Worm (Caenorhabditis elegans) whole organism, early embryonic: ENCODE measurements around the gene F47B10.5.

Experiments used
- B0310.2 ChIP-seq: sonication (generic microtip); optimal IDR thresholded peaks from 2 replicates; lab custom pipeline; 2016; ENCODE audit warnings: mild to moderate bottlenecking, missing genetic modification characterization, missing compliant biosample characterization
- F13C5.2 ChIP-seq: sonication (generic microtip); optimal IDR thresholded peaks from 2 replicates; lab custom pipeline; 2017; ENCODE audit warnings: mild to moderate bottlenecking, missing genetic modification characterization, inconsistent platforms, missing compliant biosample characterization
- aly-1 ChIP-seq: sonication (generic microtip); optimal IDR thresholded peaks from 2 replicates; lab custom pipeline; 2016; ENCODE audit warnings: missing genetic modification characterization, missing compliant biosample characterization
- ama-1 ChIP-seq: fragments of 150-350 bp; optimal IDR thresholded peaks from 2 replicates; lab custom pipeline; 2014
- ceh-13 ChIP-seq: fragments of 200-800 bp; sonication (Bioruptor generic); optimal IDR thresholded peaks from 2 replicates; lab custom pipeline; 2018; ENCODE audit warnings: mild to moderate bottlenecking, missing genetic modification characterization, missing compliant biosample characterization
- ceh-36 ChIP-seq: sonication (generic microtip); optimal IDR thresholded peaks from 2 replicates; lab custom pipeline; 2016; ENCODE audit warnings: missing genetic modification characterization, inconsistent platforms, missing compliant biosample characterization
- ets-7 ChIP-seq: sonication (generic microtip); optimal IDR thresholded peaks from 2 replicates; lab custom pipeline; 2016; ENCODE audit warnings: missing genotype, missing genetic modification characterization, missing compliant biosample characterization
- flt-1 ChIP-seq: fragments of 200-800 bp; sonication (Bioruptor generic); IDR thresholded peaks from 2 replicates; pipeline ENCODE4 v1.3.6; 2022; ENCODE audit warnings: missing genetic modification characterization, missing compliant biosample characterization
- hmbx-1 ChIP-seq: sonication (generic microtip); optimal IDR thresholded peaks from 2 replicates; lab custom pipeline; 2016; ENCODE audit warnings: mild to moderate bottlenecking, missing genetic modification characterization, missing compliant biosample characterization
- hmg-4 ChIP-seq: fragments of 200-800 bp; sonication (Bioruptor generic); optimal IDR thresholded peaks from 2 replicates; lab custom pipeline; 2018; ENCODE audit warnings: mild to moderate bottlenecking, missing genetic modification characterization, missing compliant biosample characterization
- hnd-1 ChIP-seq: sonication (generic microtip); optimal IDR thresholded peaks from 2 replicates; lab custom pipeline; 2016; ENCODE audit warnings: missing genetic modification characterization, missing compliant biosample characterization
- pes-1 ChIP-seq: fragments of 200-800 bp; sonication (Bioruptor generic); IDR thresholded peaks from 2 replicates; pipeline ENCODE4 v1.3.6; 2022; ENCODE audit warnings: missing genetic modification reagents, missing genetic modification characterization, missing compliant biosample characterization
- scrt-1 ChIP-seq: fragments of 200-800 bp; sonication (Bioruptor generic); IDR thresholded peaks from 2 replicates; pipeline ENCODE4 v1.3.6; 2022; ENCODE audit warnings: missing genetic modification characterization, missing compliant biosample characterization
- sea-1 ChIP-seq: fragments of 200-800 bp; sonication (Bioruptor generic); conservative IDR thresholded peaks from 2 replicates; pipeline ENCODE4 v1.3.6; 2022; ENCODE audit warnings: missing genetic modification characterization, missing compliant biosample characterization
- tbx-11 ChIP-seq: fragments of 200-800 bp; sonication (Bioruptor generic); IDR thresholded peaks from 2 replicates; pipeline ENCODE4 v1.3.6; 2022; ENCODE audit warnings: missing genetic modification characterization, missing compliant biosample characterization
- tbx-37 ChIP-seq: fragments of 200-800 bp; sonication (Bioruptor generic); conservative IDR thresholded peaks from 2 replicates; pipeline ENCODE4 v1.3.6; 2022; ENCODE audit warnings: missing genetic modification reagents, missing genetic modification characterization, missing compliant biosample characterization
- tra-4 ChIP-seq: sonication (generic microtip); optimal IDR thresholded peaks from 2 replicates; lab custom pipeline; 2017; ENCODE audit warnings: missing genetic modification characterization, missing compliant biosample characterization

The F47B10.5 gene

ce11 chrX:10890456-10890855 is at the start of gene F47B10.5:
Gene F47B10.5, minus strand, starts transcription at chrX:10890556.
- TF ChIP-seq flt-1 (GFP tag; lab: Robert Waterston, UW), result no peak
- TF ChIP-seq ceh-13, result no peak
- TF ChIP-seq tbx-37 (GFP tag; lab: Robert Waterston, UW), result no peak
- TF ChIP-seq scrt-1 (GFP tag; lab: Robert Waterston, UW), result no peak
- no peak for TF ChIP-seq hmg-4
- no peak for TF ChIP-seq ets-7

- TF ChIP-seq pes-1 (GFP tag; lab: Robert Waterston, UW) (no peak), ama-1 (no peak), hmbx-1 (tag; lab: Kevin White, UChicago) (no peak), ceh-36 (tag; lab: Kevin White, UChicago) (no peak), scrt-1 (GFP tag; lab: Robert Waterston, UW) (no peak), ets-7 (no peak), tbx-11 (no peak), flt-1 (GFP tag; lab: Robert Waterston, UW) (no peak), sea-1 (GFP tag; lab: Robert Waterston, UW) (no peak), F13C5.2 (no peak), tbx-37 (GFP tag; lab: Robert Waterston, UW) (no peak), hmg-4 (no peak), hnd-1 (tag; lab: Kevin White, UChicago) (no peak), aly-1 (tag; lab: Kevin White, UChicago) (no peak), tra-4 (tag; lab: Kevin White, UChicago) (no peak), B0310.2 (no peak), ceh-13 (no peak)
Observed at ce11 chrX:10933308-10934014, 43.1 kb upstream of the F47B10.5 start.

- no peak for TF ChIP-seq ama-1
- peak; percentile 18 for TF ChIP-seq hmg-4
- TF ChIP-seq hnd-1 (tag; lab: Kevin White, UChicago), result no peak
- TF ChIP-seq ets-7, result no peak
- TF ChIP-seq scrt-1 (GFP tag; lab: Robert Waterston, UW), result no peak
- TF ChIP-seq B0310.2, result no peak
Observed at ce11 chrX:10932087-10932486, 41.7 kb upstream of the F47B10.5 start.

ce11 chrX:10928948-10929563 is 38.7 kb upstream of the F47B10.5 start, which contains the start of gene dgn-1:
Gene dgn-1, minus strand, starts transcription at chrX:10928998.
- no peak for TF ChIP-seq sea-1 (GFP tag; lab: Robert Waterston, UW)
- no peak for TF ChIP-seq hmbx-1 (tag; lab: Kevin White, UChicago)
- no peak for TF ChIP-seq ama-1
- no peak for TF ChIP-seq flt-1 (GFP tag; lab: Robert Waterston, UW)
- no peak for TF ChIP-seq tra-4 (tag; lab: Kevin White, UChicago)
- TF ChIP-seq hnd-1 (tag; lab: Kevin White, UChicago), result no peak
- no peak for TF ChIP-seq F13C5.2
- TF ChIP-seq ets-7, result no peak
- TF ChIP-seq tbx-11, result no peak
- TF ChIP-seq ceh-36 (tag; lab: Kevin White, UChicago), result no peak
- no peak for TF ChIP-seq tbx-37 (GFP tag; lab: Robert Waterston, UW)
- TF ChIP-seq scrt-1 (GFP tag; lab: Robert Waterston, UW), result no peak
- TF ChIP-seq B0310.2, result no peak

- TF ChIP-seq aly-1 (tag; lab: Kevin White, UChicago) (peak; percentile 30), hmbx-1 (tag; lab: Kevin White, UChicago) (no peak)
Observed at ce11 chrX:10927136-10927535, 36.8 kb upstream of the F47B10.5 start.

- TF ChIP-seq scrt-1 (GFP tag; lab: Robert Waterston, UW) (no peak), tbx-37 (GFP tag; lab: Robert Waterston, UW) (no peak), F13C5.2 (no peak), tbx-11 (no peak), B0310.2 (no peak), ets-7 (no peak), tra-4 (tag; lab: Kevin White, UChicago) (no peak), hmg-4 (no peak)
Observed at ce11 chrX:10924031-10924430, 33.7 kb upstream of the F47B10.5 start.

ce11 chrX:10919613-10920012 is 29.3 kb upstream of the F47B10.5 start, which contains the start of gene nstp-9:
Gene nstp-9, minus strand, starts transcription at chrX:10919713.
- TF ChIP-seq ama-1, result no peak
- TF ChIP-seq tbx-37 (GFP tag; lab: Robert Waterston, UW), result no peak
- TF ChIP-seq B0310.2, result no peak
- no peak for TF ChIP-seq hmg-4
- TF ChIP-seq hnd-1 (tag; lab: Kevin White, UChicago), result no peak
- no peak for TF ChIP-seq aly-1 (tag; lab: Kevin White, UChicago)
- TF ChIP-seq ceh-36 (tag; lab: Kevin White, UChicago), result no peak
- no peak for TF ChIP-seq pes-1 (GFP tag; lab: Robert Waterston, UW)
- no peak for TF ChIP-seq F13C5.2
- TF ChIP-seq tbx-11, result no peak
- TF ChIP-seq ceh-13, result no peak
- TF ChIP-seq scrt-1 (GFP tag; lab: Robert Waterston, UW), result no peak
- no peak for TF ChIP-seq sea-1 (GFP tag; lab: Robert Waterston, UW)

- TF ChIP-seq ets-7 (no peak), F13C5.2 (no peak), tbx-11 (no peak), tra-4 (tag; lab: Kevin White, UChicago) (no peak), sea-1 (GFP tag; lab: Robert Waterston, UW) (no peak), scrt-1 (GFP tag; lab: Robert Waterston, UW) (no peak), ceh-36 (tag; lab: Kevin White, UChicago) (no peak), ama-1 (no peak), pes-1 (GFP tag; lab: Robert Waterston, UW) (no peak), hmg-4 (no peak), hmbx-1 (tag; lab: Kevin White, UChicago) (no peak), tbx-37 (GFP tag; lab: Robert Waterston, UW) (no peak), hnd-1 (tag; lab: Kevin White, UChicago) (no peak)
Observed at ce11 chrX:10916194-10916593, 25.8 kb upstream of the F47B10.5 start.
